Fruit fly (Drosophila melanogaster): ENCODE results near the gene CG5376.

DNA sequence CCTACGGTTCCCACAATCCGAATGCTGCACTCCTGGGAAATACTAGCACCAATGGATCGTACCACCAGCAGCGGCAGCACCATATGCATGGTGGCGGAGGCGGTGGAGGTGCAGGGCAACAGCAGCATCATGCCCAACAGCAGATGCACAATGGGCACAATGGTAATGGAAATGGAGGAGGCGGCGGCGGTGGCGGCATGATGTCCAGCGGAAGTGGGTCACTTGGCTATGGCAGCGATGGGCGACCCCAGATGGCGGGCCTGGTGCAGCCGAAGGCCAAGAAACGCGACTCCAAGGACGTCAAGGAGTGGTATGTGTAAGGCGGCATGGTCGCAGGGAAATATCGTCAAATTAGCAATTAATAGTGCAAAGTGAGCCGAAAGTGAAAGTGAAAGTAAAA, 5.2 kb downstream of the CG5376 start:
- TF ChIP-seq Sin3A (optimal IDR thresholded peaks at IDR 0.05) (no peak), h (optimal IDR thresholded peaks at IDR 0.05) (no peak), insv (optimal IDR thresholded peaks at IDR 0.05) (no peak), Myc (optimal IDR thresholded peaks at IDR 0.05) (no peak), psq (optimal IDR thresholded peaks at IDR 0.05) (no peak)

Data from Kc167 (cell line).